Worm (Caenorhabditis elegans) whole organism, young adult: ENCODE measurements around the gene F53A9.6.

Experiments used
- F49E8.2 ChIP-seq: sonication (generic microtip); optimal IDR thresholded peaks from 3 replicates; lab custom pipeline; 2017; ENCODE audit warnings: missing genetic modification characterization, mild to moderate bottlenecking, missing compliant biosample characterization, antibody characterized with exemption, moderate library complexity; ENCODE audit not compliant: insufficient read depth
- Y53F4B.3 ChIP-seq: fragments of 200-800 bp; sonication (Bioruptor generic); IDR thresholded peaks from 2 replicates; pipeline ENCODE4 v1.3.6; 2022; ENCODE audit warnings: missing genetic modification reagents, missing genetic modification characterization, missing compliant biosample characterization
- ZK185.1 ChIP-seq: sonication (generic microtip); optimal IDR thresholded peaks from 2 replicates; lab custom pipeline; 2016; ENCODE audit warnings: mild to moderate bottlenecking, missing genetic modification characterization, missing compliant biosample characterization; ENCODE audit not compliant: poor library complexity, severe bottlenecking
- ama-1 ChIP-seq, 3 experiments: fragments of 150-350 bp in 1 of 3; sonication (generic microtip) in 2 of 3; optimal IDR thresholded peaks; 2 replicates each; lab custom pipeline; 2014 to 2018; ENCODE audit warnings: missing biosample characterization in 2 of 3, missing genetic modification characterization in 2 of 3, missing genetic modification reagents in 2 of 3
- cebp-1 ChIP-seq, 2 experiments: fragments of 200-800 bp in 1 of 2; sonication (Bioruptor generic) in 1 of 2; sonication (generic microtip) in 1 of 2; IDR thresholded peaks in 1 of 2; optimal IDR thresholded peaks in 1 of 2; 2 replicates each; pipeline versions ENCODE4 v1.3.6 to Lab custom; 2017 to 2022; ENCODE audit warnings: missing compliant biosample characterization in 2 of 2, missing genetic modification characterization in 2 of 2, mild to moderate bottlenecking in 1 of 2, missing genetic modification reagents in 1 of 2, moderate library complexity in 1 of 2
- die-1 ChIP-seq: sonication (generic microtip); optimal IDR thresholded peaks from 2 replicates; lab custom pipeline; 2016; ENCODE audit warnings: missing genotype, mild to moderate bottlenecking, missing genetic modification characterization, missing compliant biosample characterization
- ets-4 ChIP-seq: fragments of 200-800 bp; sonication (Bioruptor generic); optimal IDR thresholded peaks from 2 replicates; lab custom pipeline; 2018; ENCODE audit warnings: mild to moderate bottlenecking, missing genetic modification characterization, missing compliant biosample characterization
- nfyb-1 ChIP-seq: fragments of 200-800 bp; sonication (Bioruptor generic); IDR thresholded peaks from 2 replicates; pipeline ENCODE4 v1.3.6; 2022; ENCODE audit warnings: missing genetic modification reagents, missing genetic modification characterization, missing compliant biosample characterization
- nhr-179 ChIP-seq: sonication (generic microtip); optimal IDR thresholded peaks from 2 replicates; lab custom pipeline; 2016; ENCODE audit warnings: mild to moderate bottlenecking, missing genetic modification characterization, missing compliant biosample characterization
- nhr-90 ChIP-seq: sonication (generic microtip); optimal IDR thresholded peaks from 2 replicates; lab custom pipeline; 2016; ENCODE audit warnings: missing genotype, mild to moderate bottlenecking, missing genetic modification characterization, missing compliant biosample characterization
- ztf-28 ChIP-seq: fragments of 200-800 bp; sonication (Bioruptor generic); IDR thresholded peaks from 2 replicates; pipeline ENCODE4 v1.3.6; 2022; ENCODE audit warnings: missing genetic modification reagents, missing genetic modification characterization, missing compliant biosample characterization

DNA sequence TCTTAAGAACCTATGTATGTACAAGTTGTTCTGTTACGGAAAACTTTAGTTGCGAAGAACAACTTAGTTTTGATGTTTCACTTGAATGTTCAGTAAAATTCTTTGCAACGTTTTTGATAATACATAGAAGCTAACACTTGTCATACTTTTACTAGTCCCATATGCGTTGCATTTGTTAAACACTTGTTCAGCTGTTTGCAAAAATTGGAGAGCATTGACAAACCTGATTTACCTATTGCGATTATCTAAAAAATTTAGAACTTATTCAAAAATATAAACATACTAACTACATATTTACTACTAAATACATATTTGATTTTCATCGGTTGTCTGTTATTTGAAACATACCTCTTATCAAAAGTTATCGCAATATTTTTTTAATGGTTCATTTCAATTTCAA is 4.5 kb upstream of the F53A9.6 start:
- TF ChIP-seq nfyb-1 (GFP tag; lab: Robert Waterston, UW) = no peak
- no peak for TF ChIP-seq die-1 (tag; lab: Kevin White, UChicago)
- TF ChIP-seq F49E8.2 = no peak
- TF ChIP-seq Y53F4B.3 (GFP tag; lab: Robert Waterston, UW) = no peak
- TF ChIP-seq ZK185.1 (tag; lab: Kevin White, UChicago) = no peak
- TF ChIP-seq nhr-179 = no peak
- TF ChIP-seq ets-4 (GFP tag; lab: Kevin White, UChicago) = no peak
- no peak for TF ChIP-seq cebp-1 (GFP tag; IDR thresholded peaks at IDR 0.05; lab: Robert Waterston, UW)
- peak; percentile 7 for TF ChIP-seq cebp-1 (tag; optimal IDR thresholded peaks at IDR 0.05; lab: Kevin White, UChicago)
- no peak for TF ChIP-seq nhr-90 (tag; lab: Kevin White, UChicago)
- no peak for TF ChIP-seq ztf-28 (GFP tag; lab: Robert Waterston, UW)
- TF ChIP-seq ama-1 (optimal IDR thresholded peaks at IDR 0.05; lab: Kevin White, UChicago) = no peak
- TF ChIP-seq ama-1 (GFP tag; optimal IDR thresholded peaks at IDR 0.05; lab: Kevin White, UChicago) = no peak
